Worm (Caenorhabditis elegans) whole organism, L4 larva: ENCODE measurements around the gene tmed-10.

ENCODE experiments used
- F49E8.2 ChIP-seq: sonication (generic microtip); optimal IDR thresholded peaks from 2 replicates; lab custom pipeline; 2016; ENCODE audit warnings: missing compliant biosample characterization, mild to moderate bottlenecking, missing genetic modification characterization, borderline replicate concordance
- T26A8.4 ChIP-seq: fragments of 200-800 bp; sonication (Bioruptor generic); IDR thresholded peaks from 2 replicates; pipeline ENCODE4 v1.3.6; 2022; ENCODE audit warnings: missing genetic modification characterization, missing compliant biosample characterization
- Y75B8A.6 ChIP-seq: fragments of 200-800 bp; sonication (Bioruptor generic); IDR thresholded peaks from 2 replicates; pipeline ENCODE4 v1.3.6; 2022; ENCODE audit warnings: missing genetic modification reagents, missing genetic modification characterization, missing compliant biosample characterization
- aha-1 ChIP-seq: fragments of 150-350 bp; peaks from one replicate; lab custom pipeline; 2014; ENCODE audit warnings: missing biosample characterization, missing genetic modification characterization
- ceh-32 ChIP-seq: sonication (generic microtip); optimal IDR thresholded peaks from 2 replicates; lab custom pipeline; 2016; ENCODE audit warnings: mild to moderate bottlenecking, missing genetic modification characterization, missing compliant biosample characterization; ENCODE audit not compliant: poor library complexity
- ces-1 ChIP-seq: fragments of 150-350 bp; sonication (generic microtip); optimal IDR thresholded peaks from 4 replicates; lab custom pipeline; 2014; ENCODE audit warnings: missing biosample characterization, missing genetic modification reagents, missing genetic modification characterization
- cey-2 ChIP-seq: sonication (generic microtip); optimal IDR thresholded peaks from 3 replicates; lab custom pipeline; 2017; ENCODE audit warnings: missing genetic modification characterization, mild to moderate bottlenecking, missing compliant biosample characterization, antibody characterized with exemption, borderline replicate concordance; ENCODE audit not compliant: insufficient read depth
- ctbp-1 ChIP-seq: fragments of 200-800 bp; sonication (Bioruptor generic); IDR thresholded peaks from 2 replicates; pipeline ENCODE4 v1.3.6; 2022; ENCODE audit warnings: missing genetic modification reagents, missing genetic modification characterization, missing compliant biosample characterization
- daf-12 ChIP-seq: fragments of 150-350 bp; optimal IDR thresholded peaks from 2 replicates; lab custom pipeline; 2014; ENCODE audit warnings: missing biosample characterization, missing genetic modification reagents, missing genetic modification characterization
- daf-16 ChIP-seq, 3 experiments: sonication (generic microtip); optimal IDR thresholded peaks; 2 replicates each; lab custom pipeline; 2016 to 2017; ENCODE audit warnings: missing genetic modification characterization in 3 of 3, missing genetic modification reagents in 3 of 3, mild to moderate bottlenecking in 2 of 3, missing compliant biosample characterization in 2 of 3, missing biosample characterization in 1 of 3, moderate library complexity in 1 of 3
- daf-19 ChIP-seq: fragments of 200-800 bp; sonication (Bioruptor generic); conservative IDR thresholded peaks from 2 replicates; pipeline ENCODE4 v1.3.6; 2022; ENCODE audit warnings: missing genetic modification characterization, missing compliant biosample characterization
- egl-43 ChIP-seq: fragments of 200-800 bp; sonication (Bioruptor generic); IDR thresholded peaks from 2 replicates; pipeline ENCODE4 v1.3.6; 2022; ENCODE audit warnings: missing genetic modification reagents, missing genetic modification characterization, missing compliant biosample characterization
- fkh-10 ChIP-seq: fragments of 150-350 bp; optimal IDR thresholded peaks from 2 replicates; lab custom pipeline; 2014; ENCODE audit warnings: missing biosample characterization, missing genetic modification reagents, missing genetic modification characterization
- fos-1 ChIP-seq: fragments of 150-350 bp; optimal IDR thresholded peaks from 2 replicates; lab custom pipeline; 2014; ENCODE audit warnings: missing biosample characterization, missing genetic modification characterization
- gei-8 ChIP-seq: fragments of 200-800 bp; sonication (Bioruptor generic); optimal IDR thresholded peaks from 2 replicates; lab custom pipeline; 2018; ENCODE audit warnings: mild to moderate bottlenecking, missing genetic modification characterization, missing compliant biosample characterization
- hif-1 ChIP-seq, 2 experiments: sonication (generic microtip); optimal IDR thresholded peaks; 2 replicates each; lab custom pipeline; 2016 to 2017; ENCODE audit warnings: missing compliant biosample characterization in 2 of 2, missing genetic modification characterization in 2 of 2, missing genetic modification reagents in 2 of 2, missing genotype in 2 of 2, mild to moderate bottlenecking in 1 of 2
- hmg-1.1 ChIP-seq: fragments of 200-800 bp; sonication (Bioruptor generic); IDR thresholded peaks from 2 replicates; pipeline ENCODE4 v1.3.6; 2022; ENCODE audit warnings: missing genetic modification reagents, missing genetic modification characterization, missing compliant biosample characterization
- lin-13 ChIP-seq: fragments of 150-350 bp; optimal IDR thresholded peaks from 2 replicates; lab custom pipeline; 2014; ENCODE audit warnings: missing biosample characterization, missing genetic modification reagents, missing genetic modification characterization
- lin-15B ChIP-seq: fragments of 150-350 bp; sonication (generic microtip); optimal IDR thresholded peaks from 3 replicates; lab custom pipeline; 2014; ENCODE audit warnings: missing biosample characterization, missing genetic modification characterization
- lin-29 ChIP-seq: fragments of 200-800 bp; sonication (Bioruptor generic); IDR thresholded peaks from 2 replicates; pipeline ENCODE4 v1.3.6; 2022; ENCODE audit warnings: missing genetic modification reagents, missing genetic modification characterization, missing compliant biosample characterization
- lin-38 ChIP-seq: fragments of 200-800 bp; sonication (Bioruptor generic); IDR thresholded peaks from 2 replicates; pipeline ENCODE4 v1.3.6; 2022; ENCODE audit warnings: missing genetic modification reagents, missing genetic modification characterization, missing compliant biosample characterization
- lir-3 ChIP-seq: sonication (generic microtip); optimal IDR thresholded peaks from 2 replicates; lab custom pipeline; 2016; ENCODE audit warnings: mild to moderate bottlenecking, missing genetic modification characterization, missing compliant biosample characterization
- lsy-2 ChIP-seq, 2 experiments: fragments of 150-350 bp in 1 of 2; sonication (generic microtip) in 1 of 2; optimal IDR thresholded peaks; 2 replicates each; lab custom pipeline; 2014 to 2017; ENCODE audit warnings: missing biosample characterization in 2 of 2, missing genetic modification characterization in 2 of 2
- madf-5 ChIP-seq, 2 experiments: fragments of 200-800 bp; sonication (Bioruptor generic); IDR thresholded peaks; 2 replicates each; pipeline ENCODE4 v1.3.6; 2022; ENCODE audit warnings: missing compliant biosample characterization in 2 of 2, missing genetic modification characterization in 2 of 2
- madf-9 ChIP-seq: fragments of 200-800 bp; sonication (Bioruptor generic); conservative IDR thresholded peaks from 2 replicates; pipeline ENCODE4 v1.3.6; 2022; ENCODE audit warnings: missing genetic modification reagents, missing genetic modification characterization, missing compliant biosample characterization
- mxl-2 ChIP-seq: fragments of 200-800 bp; sonication (Bioruptor generic); conservative IDR thresholded peaks from 2 replicates; pipeline ENCODE4 v1.3.6; 2022; ENCODE audit warnings: missing genetic modification reagents, missing genetic modification characterization, missing compliant biosample characterization
- nhr-10 ChIP-seq: fragments of 150-350 bp; optimal IDR thresholded peaks from 2 replicates; lab custom pipeline; 2014; ENCODE audit warnings: missing biosample characterization, missing genetic modification characterization
- nhr-102 ChIP-seq: sonication (generic microtip); optimal IDR thresholded peaks from 2 replicates; lab custom pipeline; 2016; ENCODE audit warnings: mild to moderate bottlenecking, missing genetic modification characterization, moderate library complexity, missing compliant biosample characterization
- nhr-41 ChIP-seq: fragments of 200-800 bp; sonication (Bioruptor generic); IDR thresholded peaks from 2 replicates; pipeline ENCODE4 v1.3.6; 2022; ENCODE audit warnings: missing genetic modification reagents, missing genetic modification characterization, missing compliant biosample characterization
- nhr-48 ChIP-seq: sonication (generic microtip); optimal IDR thresholded peaks from 2 replicates; lab custom pipeline; 2016; ENCODE audit warnings: mild to moderate bottlenecking, missing genetic modification characterization, missing compliant biosample characterization
- nhr-76 ChIP-seq: fragments of 150-350 bp; optimal IDR thresholded peaks from 2 replicates; lab custom pipeline; 2014; ENCODE audit warnings: missing biosample characterization, missing genetic modification characterization
- nhr-77 ChIP-seq: fragments of 150-350 bp; optimal IDR thresholded peaks from 2 replicates; lab custom pipeline; 2014; ENCODE audit warnings: missing biosample characterization, missing genetic modification characterization
- pha-4 ChIP-seq, 2 experiments: fragments of 150-350 bp in 1 of 2; fragments of 200-800 bp in 1 of 2; sonication (Bioruptor generic) in 1 of 2; IDR thresholded peaks in 1 of 2; optimal IDR thresholded peaks in 1 of 2; 2 replicates each; pipeline versions ENCODE4 v1.3.6 to Lab custom; 2014 to 2022; ENCODE audit warnings: missing genetic modification characterization in 2 of 2, missing genetic modification reagents in 2 of 2, missing biosample characterization in 1 of 2, missing compliant biosample characterization in 1 of 2
- skn-1 ChIP-seq: fragments of 150-350 bp; optimal IDR thresholded peaks from 2 replicates; lab custom pipeline; 2014; ENCODE audit warnings: missing biosample characterization, missing genetic modification characterization
- snpc-4 ChIP-seq: fragments of 150-350 bp; optimal IDR thresholded peaks from 2 replicates; lab custom pipeline; 2014; ENCODE audit warnings: missing biosample characterization, missing genetic modification characterization
- unc-130 ChIP-seq: sonication (generic microtip); optimal IDR thresholded peaks from 2 replicates; lab custom pipeline; 2016; ENCODE audit warnings: missing genetic modification reagents, missing genetic modification characterization, missing compliant biosample characterization
- unc-62 ChIP-seq, 3 experiments: fragments of 150-350 bp in 1 of 3; sonication (generic microtip); optimal IDR thresholded peaks in 2 of 3; peaks in 1 of 3; 1 replicate in 1 of 3; 2 replicates in 2 of 3; lab custom pipeline; 2014 to 2017; ENCODE audit warnings: missing biosample characterization in 3 of 3, missing genetic modification characterization in 3 of 3, missing genetic modification reagents in 3 of 3, missing genotype in 1 of 3
- zag-1 ChIP-seq: fragments of 150-350 bp; optimal IDR thresholded peaks from 2 replicates; lab custom pipeline; 2014; ENCODE audit warnings: missing biosample characterization, missing genetic modification characterization
- zfp-2 ChIP-seq: sonication (generic microtip); optimal IDR thresholded peaks from 2 replicates; lab custom pipeline; 2016; ENCODE audit warnings: mild to moderate bottlenecking, missing genetic modification characterization, missing compliant biosample characterization
- zfp-3 ChIP-seq: fragments of 200-800 bp; sonication (Bioruptor generic); conservative IDR thresholded peaks from 2 replicates; pipeline ENCODE4 v1.3.6; 2022; ENCODE audit warnings: missing genetic modification reagents, missing genetic modification characterization, missing compliant biosample characterization
- ztf-11 ChIP-seq: fragments of 150-350 bp; optimal IDR thresholded peaks from 2 replicates; lab custom pipeline; 2014; ENCODE audit warnings: missing biosample characterization, missing genetic modification characterization
- ztf-7 ChIP-seq: fragments of 150-350 bp; optimal IDR thresholded peaks from 2 replicates; lab custom pipeline; 2014; ENCODE audit warnings: missing biosample characterization, missing genetic modification characterization

The tmed-10 gene

DNA sequence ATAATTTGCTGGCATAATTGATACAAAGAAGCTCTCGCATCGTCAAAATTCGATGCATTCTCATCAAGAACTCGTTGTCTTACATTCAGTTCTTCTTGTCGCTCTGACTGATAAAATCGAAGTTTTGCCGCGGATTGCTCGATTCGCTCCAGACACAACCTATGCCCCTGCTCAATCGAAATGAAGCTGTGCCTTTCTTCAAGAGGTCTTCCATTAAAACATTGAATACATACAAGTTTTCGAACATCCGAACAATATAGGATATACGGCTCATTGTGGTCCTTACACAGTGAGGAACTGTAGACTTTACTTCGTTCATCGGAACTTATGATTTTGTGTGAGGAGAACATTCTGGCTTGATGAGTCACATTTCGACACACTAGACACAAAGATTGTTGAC is 5.9 kb downstream of the tmed-10 start:
- TF ChIP-seq aha-1 (peak; percentile 72), unc-62 (GFP tag; optimal IDR thresholded peaks at IDR 0.05 in 1 of 2; lab: Kevin White, UChicago) (peak in 1 of 2 experiments; percentile 8), unc-62 (tag; optimal IDR thresholded peaks at IDR 0.05; lab: Kevin White, UChicago) (no peak), ztf-7 (no peak)

DNA sequence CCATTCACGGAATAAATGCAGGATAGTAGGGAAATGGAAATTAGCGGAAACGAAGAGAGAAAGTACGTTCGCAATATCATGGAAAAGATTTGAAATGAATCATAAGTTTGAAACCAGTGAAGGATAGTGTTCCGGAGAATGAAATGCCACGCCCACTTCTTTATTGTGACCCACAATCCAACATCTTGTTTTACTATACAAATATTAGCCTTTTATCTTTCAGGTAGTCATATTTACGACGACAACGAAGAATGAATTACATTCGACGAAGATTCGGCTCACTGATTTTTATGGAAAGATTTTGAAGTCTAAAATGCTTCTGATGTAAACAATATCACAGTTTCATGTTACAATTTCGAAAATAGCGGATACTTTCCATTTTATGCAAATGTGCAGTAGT is 10.0 kb downstream of the tmed-10 start, which contains the start of gene cutl-18:
Gene cutl-18, minus strand, starts transcription at position 101 of the 400 bp plus-strand sequence.
- peak; percentile 13 for TF ChIP-seq aha-1
- no peak for TF ChIP-seq daf-16 (GFP tag; optimal IDR thresholded peaks at IDR 0.05; lab: Kevin White, UChicago)
- TF ChIP-seq daf-16 (tag; optimal IDR thresholded peaks at IDR 0.05; lab: Kevin White, UChicago), result no peak

DNA sequence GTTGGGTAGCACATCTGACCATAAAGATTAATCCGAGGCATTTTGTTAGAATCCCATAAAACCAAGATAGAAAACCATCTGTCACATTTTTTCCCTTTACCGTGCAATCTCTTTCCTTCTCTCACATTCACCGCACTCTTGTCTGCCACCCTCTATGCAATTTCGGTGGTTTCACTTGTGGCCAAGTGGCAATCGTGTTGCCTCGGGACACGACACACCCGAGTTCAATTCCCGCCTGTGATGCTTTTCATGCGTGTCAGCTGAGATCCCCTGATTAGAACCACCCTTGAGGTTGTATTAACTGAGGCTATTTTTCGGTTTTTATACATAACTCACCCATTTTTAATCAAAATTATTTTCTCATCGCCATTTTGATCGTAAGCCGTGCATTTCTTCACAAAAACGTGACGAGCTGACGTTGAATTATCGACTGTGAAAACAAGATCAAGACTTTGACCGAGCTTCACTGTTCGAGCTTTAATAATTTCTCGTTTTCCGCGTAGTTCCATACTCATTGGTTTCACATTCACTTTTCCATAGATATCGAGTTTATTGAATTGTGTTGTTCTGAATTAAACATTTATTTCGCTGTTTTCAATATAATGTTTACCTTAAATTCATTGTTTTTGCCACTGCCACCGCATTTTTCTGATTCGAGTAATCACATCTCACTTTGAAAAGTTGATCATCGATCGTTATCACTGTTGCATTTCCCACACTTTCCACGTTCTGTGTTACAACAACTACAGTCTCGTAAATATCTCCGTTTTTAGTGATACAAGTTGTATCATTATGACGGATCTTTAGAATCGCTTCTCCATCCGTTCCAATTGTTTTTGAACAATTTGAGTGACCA is 12.5 kb downstream of the tmed-10 start:
- TF ChIP-seq lir-3 (tag; lab: Kevin White, UChicago) (peak; percentile 92), gei-8 (peak; percentile 99), zag-1 (tag; lab: Kevin White, UChicago) (peak; percentile 8), egl-43 (GFP tag; lab: Robert Waterston, UW) (peak; percentile 100), F49E8.2 (tag; lab: Kevin White, UChicago) (peak; percentile 74), mxl-2 (GFP tag; lab: Robert Waterston, UW) (peak; percentile 94), daf-12 (tag; lab: Kevin White, UChicago) (no peak), cey-2 (tag; lab: Kevin White, UChicago) (peak; percentile 87), lsy-2 (tag; optimal IDR thresholded peaks at IDR 0.05; lab: Kevin White, UChicago) (peak; percentile 39 to 78), nhr-76 (tag; lab: Kevin White, UChicago) (no peak), nhr-77 (peak; percentile 76), ces-1 (GFP tag; lab: Kevin White, UChicago) (no peak), pha-4 (GFP tag; IDR thresholded peaks at IDR 0.05; lab: Robert Waterston, UW) (peak; percentile 99), pha-4 (tag; optimal IDR thresholded peaks at IDR 0.05; lab: Kevin White, UChicago) (no peak), madf-5 (GFP tag; IDR thresholded peaks at IDR 0.05; lab: Robert Waterston, UW) (peak; percentile 97 to 99), madf-9 (GFP tag; lab: Robert Waterston, UW) (peak; percentile 97), nhr-48 (tag; lab: Kevin White, UChicago) (peak; percentile 79), nhr-10 (peak; percentile 76), ctbp-1 (GFP tag; lab: Robert Waterston, UW) (peak; percentile 98), daf-16 (GFP tag; optimal IDR thresholded peaks at IDR 0.05; lab: Kevin White, UChicago) (peak; percentile 89 to 98), daf-16 (tag; optimal IDR thresholded peaks at IDR 0.05; lab: Kevin White, UChicago) (peak; percentile 87), lin-38 (GFP tag; lab: Robert Waterston, UW) (peak; percentile 92), lin-15B (peak; percentile 28), lin-29 (GFP tag; lab: Robert Waterston, UW) (peak; percentile 92), nhr-41 (GFP tag; lab: Robert Waterston, UW) (peak; percentile 99), fkh-10 (GFP tag; lab: Kevin White, UChicago) (no peak), T26A8.4 (GFP tag; lab: Robert Waterston, UW) (peak; percentile 96), snpc-4 (no peak), fos-1 (tag; lab: Kevin White, UChicago) (no peak), nhr-102 (tag; lab: Kevin White, UChicago) (peak; percentile 94), unc-62 (GFP tag; optimal IDR thresholded peaks at IDR 0.05 in 1 of 2; lab: Kevin White, UChicago) (peak in 1 of 2 experiments; percentile 84), unc-62 (tag; optimal IDR thresholded peaks at IDR 0.05; lab: Kevin White, UChicago) (peak; percentile 65), lin-13 (GFP tag; lab: Kevin White, UChicago) (peak; percentile 87), ztf-11 (tag; lab: Kevin White, UChicago) (no peak), unc-130 (GFP tag; lab: Kevin White, UChicago) (peak; percentile 96), skn-1 (no peak), hif-1 (tag; optimal IDR thresholded peaks at IDR 0.05; lab: Kevin White, UChicago) (peak in 1 of 2 experiments; percentile 82), zfp-3 (GFP tag; lab: Robert Waterston, UW) (peak; percentile 92), zfp-2 (tag; lab: Kevin White, UChicago) (peak; percentile 74), hmg-1.1 (GFP tag; lab: Robert Waterston, UW) (peak; percentile 93), Y75B8A.6 (GFP tag; lab: Robert Waterston, UW) (peak; percentile 97), ceh-32 (tag; lab: Kevin White, UChicago) (peak; percentile 54), daf-19 (GFP tag; lab: Robert Waterston, UW) (peak; percentile 98)
